Worm (Caenorhabditis elegans) whole organism, late embryonic: ENCODE data around the gene F31D5.1.

Source experiments
- C38D4.7 ChIP-seq: fragments of 200-800 bp; sonication (Bioruptor generic); optimal IDR thresholded peaks from 2 replicates; lab custom pipeline; 2018; ENCODE audit warnings: mild to moderate bottlenecking, missing genetic modification characterization, moderate library complexity, missing compliant biosample characterization
- F13H6.1 ChIP-seq: sonication (generic microtip); optimal IDR thresholded peaks from 2 replicates; lab custom pipeline; 2016; ENCODE audit warnings: missing genetic modification characterization, missing compliant biosample characterization
- K09A11.1 ChIP-seq: sonication (generic microtip); optimal IDR thresholded peaks from 2 replicates; lab custom pipeline; 2017; ENCODE audit warnings: antibody characterized with exemption, mild to moderate bottlenecking, missing genetic modification characterization, missing compliant biosample characterization; ENCODE audit not compliant: insufficient read depth
- T23F11.4 ChIP-seq: fragments of 200-800 bp; sonication (Bioruptor generic); optimal IDR thresholded peaks from 2 replicates; lab custom pipeline; 2018; ENCODE audit warnings: mild to moderate bottlenecking, missing genetic modification characterization, missing compliant biosample characterization
- ahr-1 ChIP-seq: sonication (generic microtip); optimal IDR thresholded peaks from 2 replicates; lab custom pipeline; 2016; ENCODE audit warnings: missing genetic modification characterization, missing compliant biosample characterization
- ceh-22 ChIP-seq: sonication (generic microtip); optimal IDR thresholded peaks from 2 replicates; lab custom pipeline; 2017; ENCODE audit warnings: missing biosample characterization, missing genetic modification characterization
- ceh-30 ChIP-seq: fragments of 150-350 bp; optimal IDR thresholded peaks from 2 replicates; lab custom pipeline; 2014; ENCODE audit warnings: missing biosample characterization, missing genetic modification characterization
- ceh-31 ChIP-seq: sonication (generic microtip); optimal IDR thresholded peaks from 2 replicates; lab custom pipeline; 2016; ENCODE audit warnings: missing genetic modification characterization, missing compliant biosample characterization
- ceh-45 ChIP-seq: fragments of 200-800 bp; sonication (Bioruptor generic); IDR thresholded peaks from 2 replicates; pipeline ENCODE4 v1.3.6; 2022; ENCODE audit warnings: missing genetic modification reagents, missing genetic modification characterization, missing compliant biosample characterization
- ceh-48 ChIP-seq: sonication (generic microtip); optimal IDR thresholded peaks from 2 replicates; lab custom pipeline; 2016; ENCODE audit warnings: missing genetic modification characterization, inconsistent platforms, missing compliant biosample characterization
- ceh-6 ChIP-seq: fragments of 200-800 bp; sonication (Bioruptor generic); optimal IDR thresholded peaks from 2 replicates; lab custom pipeline; 2018; ENCODE audit warnings: mild to moderate bottlenecking, missing genetic modification characterization, missing compliant biosample characterization
- ceh-9 ChIP-seq: sonication (generic microtip); optimal IDR thresholded peaks from 2 replicates; lab custom pipeline; 2016; ENCODE audit warnings: mild to moderate bottlenecking, missing genetic modification characterization, inconsistent platforms, missing compliant biosample characterization
- dmd-4 ChIP-seq: sonication (generic microtip); optimal IDR thresholded peaks from 2 replicates; lab custom pipeline; 2016; ENCODE audit warnings: borderline replicate concordance, missing genetic modification characterization, missing compliant biosample characterization
- ets-4 ChIP-seq: sonication (generic microtip); optimal IDR thresholded peaks from 2 replicates; lab custom pipeline; 2016; ENCODE audit warnings: missing genetic modification characterization, missing compliant biosample characterization
- eyg-1 ChIP-seq: sonication (generic microtip); optimal IDR thresholded peaks from 2 replicates; lab custom pipeline; 2016; ENCODE audit warnings: missing genotype, missing genetic modification characterization, missing compliant biosample characterization
- fkh-10 ChIP-seq: fragments of 150-350 bp; optimal IDR thresholded peaks from 2 replicates; lab custom pipeline; 2014; ENCODE audit warnings: missing biosample characterization, missing genetic modification reagents, missing genetic modification characterization
- fkh-6 ChIP-seq: sonication (generic microtip); optimal IDR thresholded peaks from 2 replicates; lab custom pipeline; 2016; ENCODE audit warnings: missing genetic modification characterization, missing compliant biosample characterization
- hlh-13 ChIP-seq: fragments of 200-800 bp; sonication (Bioruptor generic); optimal IDR thresholded peaks from 2 replicates; lab custom pipeline; 2018; ENCODE audit warnings: mild to moderate bottlenecking, missing genetic modification characterization, missing compliant biosample characterization
- hlh-15 ChIP-seq: sonication (generic microtip); optimal IDR thresholded peaks from 2 replicates; lab custom pipeline; 2016; ENCODE audit warnings: missing genetic modification characterization, missing compliant biosample characterization
- hlh-6 ChIP-seq: sonication (generic microtip); optimal IDR thresholded peaks from 2 replicates; lab custom pipeline; 2016; ENCODE audit warnings: missing genotype, missing genetic modification characterization, missing compliant biosample characterization
- madf-2 ChIP-seq: sonication (generic microtip); optimal IDR thresholded peaks from 2 replicates; lab custom pipeline; 2017; ENCODE audit warnings: missing genetic modification characterization, missing compliant biosample characterization
- nfya-1 ChIP-seq: sonication (generic microtip); optimal IDR thresholded peaks from 2 replicates; lab custom pipeline; 2017; ENCODE audit warnings: missing genetic modification characterization, mild to moderate bottlenecking, missing compliant biosample characterization, antibody characterized with exemption, moderate library complexity
- nhr-11 ChIP-seq: fragments of 150-350 bp; optimal IDR thresholded peaks from 2 replicates; lab custom pipeline; 2014; ENCODE audit warnings: missing biosample characterization, missing genetic modification characterization
- nhr-232 ChIP-seq: sonication (generic microtip); optimal IDR thresholded peaks from 2 replicates; lab custom pipeline; 2016; ENCODE audit warnings: missing genetic modification characterization, missing compliant biosample characterization
- npax-4 ChIP-seq: sonication (generic microtip); optimal IDR thresholded peaks from 2 replicates; lab custom pipeline; 2016; ENCODE audit warnings: missing genetic modification characterization, missing compliant biosample characterization
- odd-2 ChIP-seq: sonication (generic microtip); optimal IDR thresholded peaks from 2 replicates; lab custom pipeline; 2017; ENCODE audit warnings: antibody characterized with exemption, mild to moderate bottlenecking, missing genetic modification characterization, missing compliant biosample characterization
- pag-3 ChIP-seq: sonication (generic microtip); optimal IDR thresholded peaks from 2 replicates; lab custom pipeline; 2016; ENCODE audit warnings: missing compliant biosample characterization, missing genetic modification characterization, borderline replicate concordance
- pqm-1 ChIP-seq: sonication (generic microtip); optimal IDR thresholded peaks from 2 replicates; lab custom pipeline; 2016; ENCODE audit warnings: missing genetic modification characterization, missing compliant biosample characterization
- rnt-1 ChIP-seq: sonication (generic microtip); optimal IDR thresholded peaks from 2 replicates; lab custom pipeline; 2016; ENCODE audit warnings: missing genetic modification characterization, missing compliant biosample characterization
- sdc-2 ChIP-seq: sonication (generic microtip); optimal IDR thresholded peaks from 2 replicates; lab custom pipeline; 2016; ENCODE audit warnings: missing genotype, missing genetic modification characterization, missing compliant biosample characterization
- sox-2 ChIP-seq: fragments of 200-800 bp; sonication (Bioruptor generic); IDR thresholded peaks from 2 replicates; pipeline ENCODE4 v1.3.6; 2022; ENCODE audit warnings: missing genetic modification reagents, missing genetic modification characterization, missing compliant biosample characterization
- syd-9 ChIP-seq: sonication (generic microtip); optimal IDR thresholded peaks from 2 replicates; lab custom pipeline; 2016; ENCODE audit warnings: mild to moderate bottlenecking, missing genetic modification characterization, moderate library complexity, missing compliant biosample characterization
- ttx-3 ChIP-seq: sonication (generic microtip); optimal IDR thresholded peaks from 2 replicates; lab custom pipeline; 2016; ENCODE audit warnings: missing genetic modification reagents, missing genetic modification characterization, missing compliant biosample characterization
- unc-55 ChIP-seq: sonication (generic microtip); optimal IDR thresholded peaks from 2 replicates; lab custom pipeline; 2017; ENCODE audit warnings: missing biosample characterization, missing genetic modification reagents, missing genetic modification characterization
- unc-86 ChIP-seq: sonication (generic microtip); optimal IDR thresholded peaks from 2 replicates; lab custom pipeline; 2016; ENCODE audit warnings: missing genetic modification characterization, missing compliant biosample characterization
- ztf-16 ChIP-seq: sonication (generic microtip); optimal IDR thresholded peaks from 2 replicates; lab custom pipeline; 2017; ENCODE audit warnings: missing genetic modification characterization, missing compliant biosample characterization

F31D5.1 gene

DNA sequence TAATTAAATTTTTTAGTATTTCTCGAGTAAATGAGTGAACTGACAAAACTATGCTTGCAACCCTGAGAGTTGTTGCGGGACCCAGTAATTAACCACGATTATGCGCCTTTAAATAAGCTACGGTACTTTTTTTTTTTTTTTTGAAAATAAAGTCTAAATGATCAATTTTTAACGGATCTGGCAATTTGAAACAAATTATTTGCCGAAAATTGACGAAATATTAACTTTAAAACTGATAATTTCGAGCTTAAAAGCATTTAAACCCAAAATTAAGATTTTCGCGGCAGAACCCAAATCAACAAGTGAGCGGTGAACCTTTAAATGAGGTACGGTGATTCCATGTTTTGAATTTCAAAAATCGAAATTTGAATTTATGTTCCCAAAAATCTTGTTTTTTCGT lies 3.3 kb downstream of the F31D5.1 start:
- no peak for TF ChIP-seq C38D4.7 (GFP tag; lab: Kevin White, UChicago)
- TF ChIP-seq hlh-13 = no peak
- TF ChIP-seq unc-55 (GFP tag; lab: Kevin White, UChicago) = no peak
- TF ChIP-seq ceh-45 (GFP tag; lab: Robert Waterston, UW) = no peak
- TF ChIP-seq nhr-11 (tag; lab: Kevin White, UChicago) = no peak
- TF ChIP-seq ets-4 (tag; lab: Kevin White, UChicago) = no peak
- TF ChIP-seq ztf-16 = no peak
- TF ChIP-seq ceh-6 (GFP tag; lab: Kevin White, UChicago) = no peak
- no peak for TF ChIP-seq pqm-1 (tag; lab: Kevin White, UChicago)
- TF ChIP-seq unc-86 (tag; lab: Kevin White, UChicago) = no peak
- no peak for TF ChIP-seq pag-3 (tag; lab: Kevin White, UChicago)
- no peak for TF ChIP-seq ceh-22 (tag; lab: Kevin White, UChicago)
- no peak for TF ChIP-seq T23F11.4 (GFP tag; lab: Kevin White, UChicago)
- TF ChIP-seq F13H6.1 (tag; lab: Kevin White, UChicago) = no peak
- TF ChIP-seq sdc-2 (tag; lab: Kevin White, UChicago) = no peak
- TF ChIP-seq hlh-6 = no peak
- no peak for TF ChIP-seq npax-4 (tag; lab: Kevin White, UChicago)
- no peak for TF ChIP-seq dmd-4 (tag; lab: Kevin White, UChicago)
- TF ChIP-seq syd-9 = no peak
- no peak for TF ChIP-seq K09A11.1 (tag; lab: Kevin White, UChicago)

DNA sequence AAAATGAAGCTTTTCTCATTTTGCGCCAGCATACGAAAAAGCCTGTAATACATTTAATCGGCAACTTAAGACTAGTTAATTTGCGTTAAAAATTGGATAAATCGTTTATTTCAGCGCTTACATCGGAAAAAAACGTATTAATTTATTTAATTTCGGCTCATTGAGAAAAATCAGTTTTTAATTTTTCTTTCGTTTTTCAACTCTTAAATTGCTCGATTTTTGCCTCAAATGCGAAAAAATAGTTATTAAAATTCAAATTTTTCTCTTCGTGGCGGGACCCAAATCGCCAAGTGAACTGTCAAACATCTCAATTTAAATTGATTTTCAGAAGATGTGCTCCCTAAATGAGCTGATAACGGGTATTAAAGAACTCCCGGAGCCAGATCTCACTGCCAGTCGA lies 3.8 kb downstream of the F31D5.1 start, which contains the start of gene C16A11.5:
Gene C16A11.5 (plus strand): TSS at position 323 of the 400 bp plus-strand sequence.
- TF ChIP-seq sdc-2 (tag; lab: Kevin White, UChicago) (no peak), hlh-6 (no peak), ahr-1 (tag; lab: Kevin White, UChicago) (no peak), sox-2 (GFP tag; lab: Robert Waterston, UW) (no peak), ceh-45 (GFP tag; lab: Robert Waterston, UW) (no peak), ttx-3 (no peak), ets-4 (tag; lab: Kevin White, UChicago) (no peak), fkh-6 (no peak), ceh-48 (tag; lab: Kevin White, UChicago) (no peak), madf-2 (tag; lab: Kevin White, UChicago) (no peak), eyg-1 (tag; lab: Kevin White, UChicago) (no peak), nfya-1 (tag; lab: Kevin White, UChicago) (no peak)

DNA sequence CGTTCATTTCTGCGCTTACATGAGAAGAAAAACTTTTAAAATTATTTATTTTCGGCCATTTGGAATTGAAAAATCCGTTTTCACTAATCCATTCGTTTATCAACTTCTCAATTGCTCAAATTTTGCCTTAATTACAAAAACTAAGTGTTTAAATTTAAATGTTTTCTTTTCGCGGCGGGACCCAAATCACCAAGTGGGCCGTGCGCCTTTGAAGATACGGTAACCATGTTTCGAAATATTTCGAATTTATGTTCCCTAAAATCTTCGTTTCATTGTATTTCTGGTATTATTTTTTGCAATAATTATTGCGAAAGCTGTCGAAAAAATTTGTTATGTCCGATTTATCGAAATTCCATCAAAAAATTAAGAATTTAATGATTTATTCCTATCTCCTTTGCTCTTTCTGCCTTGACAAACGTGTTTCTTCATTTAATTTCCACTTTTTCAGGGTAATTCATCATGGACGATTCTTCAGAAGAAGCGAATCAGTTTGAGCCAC lies 7.5 kb downstream of the F31D5.1 start, which contains the start of gene C16A11.4:
Gene C16A11.4 (plus strand): TSS at position 449 of the 499 bp plus-strand sequence.
- TF ChIP-seq ceh-30 (no peak), nhr-11 (tag; lab: Kevin White, UChicago) (no peak), nfya-1 (tag; lab: Kevin White, UChicago) (no peak), hlh-15 (tag; lab: Kevin White, UChicago) (no peak), rnt-1 (tag; lab: Kevin White, UChicago) (no peak), ceh-6 (GFP tag; lab: Kevin White, UChicago) (no peak), npax-4 (tag; lab: Kevin White, UChicago) (no peak), unc-55 (GFP tag; lab: Kevin White, UChicago) (no peak), K09A11.1 (tag; lab: Kevin White, UChicago) (no peak), fkh-10 (no peak), ceh-31 (no peak), pag-3 (tag; lab: Kevin White, UChicago) (no peak), odd-2 (tag; lab: Kevin White, UChicago) (no peak), sox-2 (GFP tag; lab: Robert Waterston, UW) (no peak), fkh-6 (no peak)

DNA sequence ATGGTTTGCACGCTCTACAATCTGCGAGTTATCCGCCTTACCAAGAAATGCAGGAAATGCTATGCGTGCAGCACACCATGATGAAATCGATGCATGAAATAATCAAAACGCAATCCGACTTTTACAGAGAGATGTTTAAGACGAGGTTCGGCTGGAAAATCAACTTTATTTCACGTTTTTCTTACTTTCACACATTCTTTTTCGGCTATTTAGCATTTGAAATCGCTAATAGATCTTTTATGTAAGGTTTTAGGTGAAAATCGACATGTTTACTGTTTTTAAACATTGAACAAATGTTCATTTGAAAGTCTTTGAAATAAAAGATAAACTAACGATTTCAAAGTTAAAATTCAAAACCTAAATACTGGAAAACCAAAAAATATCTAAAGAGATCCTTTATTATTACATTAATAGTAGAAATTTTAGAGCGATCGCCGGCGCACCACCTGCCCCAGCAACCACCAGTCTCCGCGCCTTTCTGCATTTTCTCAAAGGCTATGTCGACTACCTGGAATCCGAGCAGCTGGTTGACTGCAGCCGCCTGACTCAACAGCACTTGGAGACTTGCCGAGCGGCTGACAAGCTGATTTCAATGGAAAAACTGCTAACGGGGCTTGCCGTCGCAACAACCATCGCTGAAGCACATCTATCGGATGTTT lies 9.1 kb downstream of the F31D5.1 start:
- no peak for TF ChIP-seq eyg-1 (tag; lab: Kevin White, UChicago)
- TF ChIP-seq ceh-9 (tag; lab: Kevin White, UChicago) = no peak
- no peak for TF ChIP-seq odd-2 (tag; lab: Kevin White, UChicago)
- no peak for TF ChIP-seq ceh-22 (tag; lab: Kevin White, UChicago)
- no peak for TF ChIP-seq nhr-232 (tag; lab: Kevin White, UChicago)
- no peak for TF ChIP-seq dmd-4 (tag; lab: Kevin White, UChicago)
